Worm (Caenorhabditis elegans) whole organism, L1 larva: ENCODE results near the gene unc-83.

Experiments
- C04F5.9 ChIP-seq: sonication (generic microtip); optimal IDR thresholded peaks from 2 replicates; lab custom pipeline; 2016; ENCODE audit warnings: missing genetic modification characterization, missing compliant biosample characterization
- C16A3.4 ChIP-seq: fragments of 150-350 bp; optimal IDR thresholded peaks from 2 replicates; lab custom pipeline; 2014; ENCODE audit warnings: missing biosample characterization, missing genetic modification characterization
- ama-1 ChIP-seq: fragments of 150-350 bp; optimal IDR thresholded peaks from 2 replicates; lab custom pipeline; 2014
- blmp-1 ChIP-seq: fragments of 150-350 bp; optimal IDR thresholded peaks from 2 replicates; lab custom pipeline; 2014; ENCODE audit warnings: missing biosample characterization, missing genetic modification characterization
- ceh-8 ChIP-seq: fragments of 200-800 bp; sonication (Bioruptor generic); optimal IDR thresholded peaks from 2 replicates; lab custom pipeline; 2018; ENCODE audit warnings: mild to moderate bottlenecking, missing genetic modification characterization, moderate library complexity, missing compliant biosample characterization
- ceh-82 ChIP-seq, 3 experiments: fragments of 150-350 bp in 1 of 3; sonication (generic microtip) in 2 of 3; optimal IDR thresholded peaks; 2 replicates each; lab custom pipeline; 2014 to 2017; ENCODE audit warnings: missing biosample characterization in 3 of 3, missing genetic modification characterization in 3 of 3
- ceh-88 ChIP-seq: fragments of 200-800 bp; sonication (Bioruptor generic); IDR thresholded peaks from 2 replicates; pipeline ENCODE4 v1.3.6; 2022; ENCODE audit warnings: missing genetic modification characterization, missing compliant biosample characterization
- ceh-90 ChIP-seq: sonication (generic microtip); optimal IDR thresholded peaks from 2 replicates; lab custom pipeline; 2016; ENCODE audit warnings: missing genetic modification characterization, missing compliant biosample characterization
- ces-1 ChIP-seq: fragments of 150-350 bp; optimal IDR thresholded peaks from 2 replicates; lab custom pipeline; 2014; ENCODE audit warnings: missing biosample characterization, missing genetic modification reagents, missing genetic modification characterization
- dpl-1 ChIP-seq, 3 experiments: fragments of 150-350 bp in 2 of 3; sonication (generic microtip) in 1 of 3; optimal IDR thresholded peaks; 2 replicates each; lab custom pipeline; 2014 to 2017; ENCODE audit warnings: missing biosample characterization in 3 of 3, missing genetic modification characterization in 3 of 3, missing genetic modification reagents in 3 of 3
- efl-1 ChIP-seq, 4 experiments: fragments of 150-350 bp; optimal IDR thresholded peaks in 3 of 4; peaks in 1 of 4; 1 replicate in 1 of 4; 2 replicates in 3 of 4; lab custom pipeline; 2014; ENCODE audit warnings: missing biosample characterization in 2 of 4, missing genetic modification characterization in 2 of 4, missing genetic modification reagents in 2 of 4
- egl-13 ChIP-seq: sonication (generic microtip); optimal IDR thresholded peaks from 2 replicates; lab custom pipeline; 2016; ENCODE audit warnings: missing genotype, missing genetic modification reagents, missing genetic modification characterization, missing compliant biosample characterization
- elt-2 ChIP-seq: sonication (generic microtip); optimal IDR thresholded peaks from 2 replicates; lab custom pipeline; 2016; ENCODE audit warnings: missing genetic modification characterization, mild to moderate bottlenecking, inconsistent platforms, missing compliant biosample characterization, missing genetic modification reagents
- elt-3 ChIP-seq, 6 experiments: fragments of 150-350 bp in 1 of 6; sonication (generic microtip); optimal IDR thresholded peaks; 2 replicates each; lab custom pipeline; 2017 to 2018; ENCODE audit warnings: missing biosample characterization in 6 of 6, missing genetic modification characterization in 6 of 6, inconsistent platforms in 1 of 6
- ets-5 ChIP-seq: fragments of 200-800 bp; sonication (Bioruptor generic); IDR thresholded peaks from 2 replicates; pipeline ENCODE4 v1.3.6; 2022; ENCODE audit warnings: missing genetic modification characterization, missing compliant biosample characterization
- fkh-4 ChIP-seq: sonication (generic microtip); optimal IDR thresholded peaks from 2 replicates; lab custom pipeline; 2016; ENCODE audit warnings: missing compliant biosample characterization, missing genetic modification characterization, borderline replicate concordance
- grh-1 ChIP-seq: fragments of 200-800 bp; sonication (Bioruptor generic); IDR thresholded peaks from 2 replicates; pipeline ENCODE4 v1.3.6; 2022; ENCODE audit warnings: missing genetic modification reagents, missing genetic modification characterization, missing compliant biosample characterization
- hlh-4 ChIP-seq: sonication (generic microtip); optimal IDR thresholded peaks from 2 replicates; lab custom pipeline; 2016; ENCODE audit warnings: mild to moderate bottlenecking, missing genetic modification characterization, missing compliant biosample characterization
- irx-1 ChIP-seq: sonication (generic microtip); optimal IDR thresholded peaks from 2 replicates; lab custom pipeline; 2016; ENCODE audit warnings: missing genetic modification characterization, missing compliant biosample characterization
- lin-13 ChIP-seq: fragments of 150-350 bp; optimal IDR thresholded peaks from 2 replicates; lab custom pipeline; 2014; ENCODE audit warnings: missing biosample characterization, missing genetic modification reagents, missing genetic modification characterization
- lin-14 ChIP-seq: fragments of 200-800 bp; sonication (Bioruptor generic); optimal IDR thresholded peaks from 2 replicates; lab custom pipeline; 2018; ENCODE audit warnings: mild to moderate bottlenecking, missing genetic modification characterization, moderate library complexity, missing compliant biosample characterization
- lin-35 ChIP-seq, 2 experiments: fragments of 150-350 bp; optimal IDR thresholded peaks; 2 replicates each; lab custom pipeline; 2014; ENCODE audit warnings: missing biosample characterization in 2 of 2, missing genetic modification characterization in 2 of 2, missing genetic modification reagents in 2 of 2
- lir-3 ChIP-seq: sonication (generic microtip); optimal IDR thresholded peaks from 2 replicates; lab custom pipeline; 2016; ENCODE audit warnings: mild to moderate bottlenecking, missing genetic modification characterization, moderate library complexity, missing compliant biosample characterization; ENCODE audit not compliant: poor library complexity
- lsy-2 ChIP-seq, 2 experiments: fragments of 150-350 bp; optimal IDR thresholded peaks; 2 replicates each; lab custom pipeline; 2014; ENCODE audit warnings: missing biosample characterization in 2 of 2, missing genetic modification characterization in 2 of 2
- mab-9 ChIP-seq: fragments of 200-800 bp; sonication (Bioruptor generic); IDR thresholded peaks from 2 replicates; pipeline ENCODE4 v1.3.6; 2022; ENCODE audit warnings: missing genetic modification reagents, missing genetic modification characterization, missing compliant biosample characterization
- mdl-1 ChIP-seq, 2 experiments: fragments of 150-350 bp; optimal IDR thresholded peaks; 2 replicates each; lab custom pipeline; 2014 to 2017; ENCODE audit warnings: missing biosample characterization in 2 of 2, missing genetic modification characterization in 2 of 2, inconsistent platforms in 1 of 2
- mef-2 ChIP-seq: fragments of 150-350 bp; optimal IDR thresholded peaks from 2 replicates; lab custom pipeline; 2014; ENCODE audit warnings: missing biosample characterization, missing genetic modification characterization
- nhr-20 ChIP-seq: sonication (generic microtip); optimal IDR thresholded peaks from 2 replicates; lab custom pipeline; 2016; ENCODE audit warnings: mild to moderate bottlenecking, missing genetic modification characterization, missing compliant biosample characterization
- nhr-71 ChIP-seq: sonication (generic microtip); optimal IDR thresholded peaks from 2 replicates; lab custom pipeline; 2016; ENCODE audit warnings: mild to moderate bottlenecking, missing genetic modification characterization, moderate library complexity, missing compliant biosample characterization
- nhr-76 ChIP-seq: sonication (generic microtip); optimal IDR thresholded peaks from 2 replicates; lab custom pipeline; 2017; ENCODE audit warnings: missing biosample characterization, missing genetic modification characterization
- nhr-84 ChIP-seq: sonication (generic microtip); optimal IDR thresholded peaks from 2 replicates; lab custom pipeline; 2017; ENCODE audit warnings: missing biosample characterization, missing genetic modification characterization
- nhr-90 ChIP-seq: sonication (generic microtip); optimal IDR thresholded peaks from 2 replicates; lab custom pipeline; 2016; ENCODE audit warnings: mild to moderate bottlenecking, missing genetic modification characterization, missing compliant biosample characterization; ENCODE audit not compliant: poor library complexity
- pag-3 ChIP-seq: sonication (generic microtip); optimal IDR thresholded peaks from 2 replicates; lab custom pipeline; 2017; ENCODE audit warnings: missing genetic modification characterization, mild to moderate bottlenecking, missing compliant biosample characterization, antibody characterized with exemption, borderline replicate concordance; ENCODE audit not compliant: insufficient read depth
- pax-3 ChIP-seq: fragments of 200-800 bp; sonication (Bioruptor generic); optimal IDR thresholded peaks from 2 replicates; lab custom pipeline; 2018; ENCODE audit warnings: mild to moderate bottlenecking, missing genetic modification characterization, moderate library complexity, missing compliant biosample characterization
- pqm-1 ChIP-seq: sonication (generic microtip); optimal IDR thresholded peaks from 3 replicates; lab custom pipeline; 2017; ENCODE audit warnings: missing biosample characterization, missing genetic modification characterization
- rnt-1 ChIP-seq: sonication (generic microtip); optimal IDR thresholded peaks from 2 replicates; lab custom pipeline; 2016; ENCODE audit warnings: mild to moderate bottlenecking, missing genetic modification characterization, moderate library complexity, missing compliant biosample characterization
- skn-1 ChIP-seq: fragments of 150-350 bp; optimal IDR thresholded peaks from 2 replicates; lab custom pipeline; 2014; ENCODE audit warnings: missing biosample characterization, missing genetic modification characterization
- snu-23 ChIP-seq: sonication (generic microtip); optimal IDR thresholded peaks from 2 replicates; lab custom pipeline; 2016; ENCODE audit warnings: missing genetic modification characterization, missing compliant biosample characterization
- sptf-1 ChIP-seq: fragments of 150-350 bp; optimal IDR thresholded peaks from 2 replicates; lab custom pipeline; 2014; ENCODE audit warnings: missing biosample characterization, missing genetic modification characterization
- swsn-7 ChIP-seq: sonication (generic microtip); optimal IDR thresholded peaks from 2 replicates; lab custom pipeline; 2016; ENCODE audit warnings: missing genetic modification characterization, missing compliant biosample characterization
- tbx-2 ChIP-seq: sonication (generic microtip); optimal IDR thresholded peaks from 2 replicates; lab custom pipeline; 2016; ENCODE audit warnings: missing genetic modification characterization, missing compliant biosample characterization
- zag-1 ChIP-seq: fragments of 150-350 bp; optimal IDR thresholded peaks from 2 replicates; lab custom pipeline; 2014; ENCODE audit warnings: missing biosample characterization, missing genetic modification characterization

The unc-83 gene

ce11 chrV:6429870-6430339, 35.0 kb upstream of the unc-83 start, which contains the start of gene alh-4 (continued):
- TF ChIP-seq pqm-1 (tag; lab: Kevin White, UChicago) (no peak), nhr-76 (tag; lab: Kevin White, UChicago) (no peak), tbx-2 (tag; lab: Kevin White, UChicago) (peak; percentile 17), lsy-2 (tag; optimal IDR thresholded peaks at IDR 0.05; lab: Kevin White, UChicago) (peak in 1 of 2 experiments; percentile 28), irx-1 (tag; lab: Kevin White, UChicago) (no peak), ceh-8 (no peak), skn-1 (tag; lab: Kevin White, UChicago) (no peak), lin-35 (GFP tag; optimal IDR thresholded peaks at IDR 0.05; lab: Kevin White, UChicago) (peak in 1 of 2 experiments; percentile 37), pag-3 (no peak), hlh-4 (tag; lab: Kevin White, UChicago) (no peak), C04F5.9 (tag; lab: Kevin White, UChicago) (no peak), blmp-1 (tag; lab: Kevin White, UChicago) (peak; percentile 79), ama-1 (peak; percentile 35), nhr-84 (no peak), grh-1 (GFP tag; lab: Robert Waterston, UW) (no peak; the same call in 1 of the 2 replicates)

DNA sequence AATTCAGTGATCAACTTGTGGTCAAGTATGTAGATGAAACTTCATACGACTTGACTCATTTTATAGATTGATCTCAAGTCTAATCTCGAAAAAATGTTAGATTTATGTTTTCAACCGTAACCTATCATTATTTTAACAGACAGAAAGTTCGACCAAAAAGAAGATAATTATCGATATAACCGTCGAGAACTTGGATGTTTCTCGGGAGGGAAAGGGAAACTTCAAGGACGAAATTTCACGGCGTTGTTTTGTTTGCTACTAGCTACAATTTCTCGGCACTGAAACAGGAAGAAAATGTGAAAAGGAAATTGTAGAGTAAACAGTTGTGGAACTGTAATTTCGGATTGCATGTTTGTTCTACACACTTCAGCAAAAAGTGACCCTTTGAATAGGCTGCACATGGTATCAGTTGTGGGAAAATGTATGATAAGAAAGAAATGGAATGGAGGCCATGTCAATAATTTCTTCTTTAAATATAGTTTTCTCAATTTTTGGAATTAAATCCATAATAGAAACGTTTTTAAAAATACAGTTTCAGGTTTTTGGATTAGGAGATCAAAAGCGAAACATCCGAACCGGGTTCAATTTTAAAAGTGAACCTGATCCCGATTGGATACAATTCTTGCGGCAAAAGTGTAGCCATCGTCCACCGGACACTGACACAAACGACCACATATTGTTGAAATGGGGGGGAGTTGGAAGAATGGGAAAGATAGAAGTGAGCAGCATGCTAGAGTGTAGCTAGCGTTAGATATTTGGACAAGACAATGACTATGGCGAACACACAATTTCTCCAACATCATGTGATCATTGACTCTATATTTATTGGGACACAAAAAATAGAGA, 34.1 kb upstream of the unc-83 start:
- TF ChIP-seq mef-2 (tag; lab: Kevin White, UChicago), result no peak
- TF ChIP-seq fkh-4 (tag; lab: Kevin White, UChicago), result no peak
- no peak for TF ChIP-seq skn-1 (tag; lab: Kevin White, UChicago)
- no peak for TF ChIP-seq ceh-90 (tag; lab: Kevin White, UChicago)
- no peak for TF ChIP-seq sptf-1 (tag; lab: Kevin White, UChicago)
- no peak for TF ChIP-seq egl-13 (tag; lab: Kevin White, UChicago)
- no peak for TF ChIP-seq C16A3.4 (tag; lab: Kevin White, UChicago)
- TF ChIP-seq lin-35 (GFP tag; optimal IDR thresholded peaks at IDR 0.05; lab: Kevin White, UChicago), result peak in 1 of 2 experiments; percentile 16
- no peak for TF ChIP-seq lin-13 (GFP tag; lab: Kevin White, UChicago)
- TF ChIP-seq dpl-1 (GFP tag; optimal IDR thresholded peaks at IDR 0.05; lab: Kevin White, UChicago), result no peak
- no peak for TF ChIP-seq swsn-7 (tag; lab: Kevin White, UChicago)
- TF ChIP-seq nhr-20, result peak; percentile 41
- TF ChIP-seq efl-1 (optimal IDR thresholded peaks at IDR 0.05; lab: Kevin White, UChicago), result no peak
- TF ChIP-seq efl-1 (GFP tag; optimal IDR thresholded peaks at IDR 0.05 in 1 of 2; lab: Kevin White, UChicago), result peak in 1 of 2 experiments; percentile 16
- no peak for TF ChIP-seq elt-2 (tag; lab: Kevin White, UChicago)
- TF ChIP-seq ceh-8, result no peak
- no peak for TF ChIP-seq nhr-84
- peak; percentile 3 for TF ChIP-seq snu-23 (GFP tag; lab: Kevin White, UChicago)
- TF ChIP-seq lin-14, result peak; percentile 22
- peak; percentile 33 for TF ChIP-seq nhr-90
- no peak for TF ChIP-seq nhr-76 (tag; lab: Kevin White, UChicago)
- peak; percentile 27 for TF ChIP-seq nhr-71
- peak in 2 of 6 experiments; percentile 3 to 24 for TF ChIP-seq elt-3 (tag; optimal IDR thresholded peaks at IDR 0.05; lab: Kevin White, UChicago)
- no peak for TF ChIP-seq pax-3 (tag; lab: Kevin White, UChicago)
- TF ChIP-seq rnt-1 (tag; lab: Kevin White, UChicago), result peak; percentile 15
- no peak for TF ChIP-seq mdl-1 (tag; optimal IDR thresholded peaks at IDR 0.05; lab: Kevin White, UChicago)
- TF ChIP-seq ets-5 (GFP tag; lab: Robert Waterston, UW), result no peak
- no peak for TF ChIP-seq mab-9 (GFP tag; lab: Robert Waterston, UW)
- TF ChIP-seq blmp-1 (tag; lab: Kevin White, UChicago), result peak; percentile 92
- TF ChIP-seq lsy-2 (tag; optimal IDR thresholded peaks at IDR 0.05; lab: Kevin White, UChicago), result peak in 1 of 2 experiments; percentile 10
- no peak for TF ChIP-seq ceh-88 (GFP tag; lab: Robert Waterston, UW)
- TF ChIP-seq ceh-82 (tag; optimal IDR thresholded peaks at IDR 0.05; lab: Kevin White, UChicago), result no peak
- no peak for TF ChIP-seq ces-1 (GFP tag; lab: Kevin White, UChicago)
- TF ChIP-seq lir-3 (tag; lab: Kevin White, UChicago), result no peak
- no peak for TF ChIP-seq zag-1
